Worm (Caenorhabditis elegans) whole organism, L1 larva: ENCODE measurements around the gene Y54G2A.52.
"Not testable (repeated sequence)": the region's sequence is repeated elsewhere in the genome, so short reads cannot be mapped to it uniquely, and the experiment has no call there.

Source experiments
- F16B12.6 ChIP-seq: fragments of 150-350 bp; optimal IDR thresholded peaks from 2 replicates; lab custom pipeline; 2014; ENCODE audit warnings: missing biosample characterization, missing genetic modification characterization
- aly-2 ChIP-seq: fragments of 150-350 bp; optimal IDR thresholded peaks from 2 replicates; lab custom pipeline; 2014; ENCODE audit warnings: missing biosample characterization, missing genetic modification characterization
- blmp-1 ChIP-seq: fragments of 150-350 bp; optimal IDR thresholded peaks from 2 replicates; lab custom pipeline; 2014; ENCODE audit warnings: missing biosample characterization, missing genetic modification characterization
- ceh-82 ChIP-seq, 3 experiments: fragments of 150-350 bp in 1 of 3; sonication (generic microtip) in 2 of 3; optimal IDR thresholded peaks; 2 replicates each; lab custom pipeline; 2014 to 2017; ENCODE audit warnings: missing biosample characterization in 3 of 3, missing genetic modification characterization in 3 of 3
- dpl-1 ChIP-seq, 3 experiments: fragments of 150-350 bp in 2 of 3; sonication (generic microtip) in 1 of 3; optimal IDR thresholded peaks; 2 replicates each; lab custom pipeline; 2014 to 2017; ENCODE audit warnings: missing biosample characterization in 3 of 3, missing genetic modification characterization in 3 of 3, missing genetic modification reagents in 3 of 3
- dsc-1 ChIP-seq: sonication (generic microtip); optimal IDR thresholded peaks from 2 replicates; lab custom pipeline; 2016; ENCODE audit warnings: mild to moderate bottlenecking, missing genetic modification characterization, missing compliant biosample characterization
- efl-1 ChIP-seq, 4 experiments: fragments of 150-350 bp; optimal IDR thresholded peaks in 3 of 4; peaks in 1 of 4; 1 replicate in 1 of 4; 2 replicates in 3 of 4; lab custom pipeline; 2014; ENCODE audit warnings: missing biosample characterization in 2 of 4, missing genetic modification characterization in 2 of 4, missing genetic modification reagents in 2 of 4
- egl-13 ChIP-seq: sonication (generic microtip); optimal IDR thresholded peaks from 2 replicates; lab custom pipeline; 2016; ENCODE audit warnings: missing genotype, missing genetic modification reagents, missing genetic modification characterization, missing compliant biosample characterization
- elt-3 ChIP-seq, 6 experiments: fragments of 150-350 bp in 1 of 6; sonication (generic microtip); optimal IDR thresholded peaks; 2 replicates each; lab custom pipeline; 2017 to 2018; ENCODE audit warnings: missing biosample characterization in 6 of 6, missing genetic modification characterization in 6 of 6, inconsistent platforms in 1 of 6
- ets-5 ChIP-seq: fragments of 200-800 bp; sonication (Bioruptor generic); IDR thresholded peaks from 2 replicates; pipeline ENCODE4 v1.3.6; 2022; ENCODE audit warnings: missing genetic modification characterization, missing compliant biosample characterization
- fkh-10 ChIP-seq: sonication (generic microtip); optimal IDR thresholded peaks from 2 replicates; lab custom pipeline; 2017; ENCODE audit warnings: missing biosample characterization, missing genetic modification reagents, missing genetic modification characterization
- grh-1 ChIP-seq: fragments of 200-800 bp; sonication (Bioruptor generic); IDR thresholded peaks from 2 replicates; pipeline ENCODE4 v1.3.6; 2022; ENCODE audit warnings: missing genetic modification reagents, missing genetic modification characterization, missing compliant biosample characterization
- hlh-4 ChIP-seq: sonication (generic microtip); optimal IDR thresholded peaks from 2 replicates; lab custom pipeline; 2016; ENCODE audit warnings: mild to moderate bottlenecking, missing genetic modification characterization, missing compliant biosample characterization
- isw-1 ChIP-seq: fragments of 200-800 bp; sonication (Bioruptor generic); IDR thresholded peaks from 2 replicates; pipeline ENCODE4 v1.3.6; 2022; ENCODE audit warnings: missing genetic modification characterization, missing compliant biosample characterization
- lin-35 ChIP-seq, 2 experiments: fragments of 150-350 bp; optimal IDR thresholded peaks; 2 replicates each; lab custom pipeline; 2014; ENCODE audit warnings: missing biosample characterization in 2 of 2, missing genetic modification characterization in 2 of 2, missing genetic modification reagents in 2 of 2
- lsy-2 ChIP-seq, 2 experiments: fragments of 150-350 bp; optimal IDR thresholded peaks; 2 replicates each; lab custom pipeline; 2014; ENCODE audit warnings: missing biosample characterization in 2 of 2, missing genetic modification characterization in 2 of 2
- mab-9 ChIP-seq: fragments of 200-800 bp; sonication (Bioruptor generic); IDR thresholded peaks from 2 replicates; pipeline ENCODE4 v1.3.6; 2022; ENCODE audit warnings: missing genetic modification reagents, missing genetic modification characterization, missing compliant biosample characterization
- mdl-1 ChIP-seq, 2 experiments: fragments of 150-350 bp; optimal IDR thresholded peaks; 2 replicates each; lab custom pipeline; 2014 to 2017; ENCODE audit warnings: missing biosample characterization in 2 of 2, missing genetic modification characterization in 2 of 2, inconsistent platforms in 1 of 2
- mep-1 ChIP-seq: fragments of 150-350 bp; optimal IDR thresholded peaks from 2 replicates; lab custom pipeline; 2014; ENCODE audit warnings: missing biosample characterization, missing genetic modification characterization
- nhr-12 ChIP-seq: sonication (generic microtip); optimal IDR thresholded peaks from 2 replicates; lab custom pipeline; 2017; ENCODE audit warnings: missing biosample characterization, missing genetic modification characterization
- nhr-20 ChIP-seq: sonication (generic microtip); optimal IDR thresholded peaks from 2 replicates; lab custom pipeline; 2016; ENCODE audit warnings: mild to moderate bottlenecking, missing genetic modification characterization, missing compliant biosample characterization
- nhr-28 ChIP-seq: fragments of 150-350 bp; optimal IDR thresholded peaks from 2 replicates; lab custom pipeline; 2014; ENCODE audit warnings: missing biosample characterization, missing genetic modification characterization
- nhr-47 ChIP-seq: sonication (generic microtip); optimal IDR thresholded peaks from 2 replicates; lab custom pipeline; 2016; ENCODE audit warnings: mild to moderate bottlenecking, missing genetic modification characterization, moderate library complexity, missing compliant biosample characterization
- nhr-71 ChIP-seq: sonication (generic microtip); optimal IDR thresholded peaks from 2 replicates; lab custom pipeline; 2016; ENCODE audit warnings: mild to moderate bottlenecking, missing genetic modification characterization, moderate library complexity, missing compliant biosample characterization
- nhr-84 ChIP-seq: sonication (generic microtip); optimal IDR thresholded peaks from 2 replicates; lab custom pipeline; 2017; ENCODE audit warnings: missing biosample characterization, missing genetic modification characterization
- nhr-85 ChIP-seq: sonication (generic microtip); peaks from one replicate; lab custom pipeline; 2016; ENCODE audit warnings: missing genetic modification characterization, inconsistent platforms, missing compliant biosample characterization
- nhr-90 ChIP-seq: sonication (generic microtip); optimal IDR thresholded peaks from 2 replicates; lab custom pipeline; 2016; ENCODE audit warnings: mild to moderate bottlenecking, missing genetic modification characterization, missing compliant biosample characterization; ENCODE audit not compliant: poor library complexity
- pqm-1 ChIP-seq: sonication (generic microtip); optimal IDR thresholded peaks from 3 replicates; lab custom pipeline; 2017; ENCODE audit warnings: missing biosample characterization, missing genetic modification characterization
- snu-23 ChIP-seq: sonication (generic microtip); optimal IDR thresholded peaks from 2 replicates; lab custom pipeline; 2016; ENCODE audit warnings: missing genetic modification characterization, missing compliant biosample characterization
- swsn-7 ChIP-seq: sonication (generic microtip); optimal IDR thresholded peaks from 2 replicates; lab custom pipeline; 2016; ENCODE audit warnings: missing genetic modification characterization, missing compliant biosample characterization
- tbx-2 ChIP-seq: sonication (generic microtip); optimal IDR thresholded peaks from 2 replicates; lab custom pipeline; 2016; ENCODE audit warnings: missing genetic modification characterization, missing compliant biosample characterization
- tlp-1 ChIP-seq: fragments of 150-350 bp; optimal IDR thresholded peaks from 2 replicates; lab custom pipeline; 2014; ENCODE audit warnings: missing biosample characterization, missing genetic modification characterization
- xbp-1 ChIP-seq: sonication (generic microtip); optimal IDR thresholded peaks from 2 replicates; lab custom pipeline; 2016; ENCODE audit warnings: missing genetic modification characterization, missing compliant biosample characterization

Gene Y54G2A.52

ce11 chrIV:2799890-2800289 lies 1.4 kb upstream of the Y54G2A.52 start:
- TF ChIP-seq ceh-82 (tag; optimal IDR thresholded peaks at IDR 0.05; lab: Kevin White, UChicago) = no peak
- no peak for TF ChIP-seq efl-1 (optimal IDR thresholded peaks at IDR 0.05; lab: Kevin White, UChicago)
- peak in 1 of 2 experiments; percentile 41 for TF ChIP-seq efl-1 (GFP tag; optimal IDR thresholded peaks at IDR 0.05 in 1 of 2; lab: Kevin White, UChicago)

- peak; percentile 4 for TF ChIP-seq snu-23
- no peak for TF ChIP-seq tlp-1 (tag; lab: Kevin White, UChicago)
These were observed 903 bp upstream of the Y54G2A.52 start, which contains the start of gene Y54G2A.10 for ce11 chrIV:2799389-2799788. TSS of gene Y54G2A.10 (plus strand) at chrIV:2799689.

- TF ChIP-seq efl-1 (optimal IDR thresholded peaks at IDR 0.05; lab: Kevin White, UChicago) = no peak
- peak in 1 of 2 experiments; percentile 25 for TF ChIP-seq efl-1 (GFP tag; optimal IDR thresholded peaks at IDR 0.05 in 1 of 2; lab: Kevin White, UChicago)
- TF ChIP-seq fkh-10 = no peak
These were observed 4.5 kb downstream of the Y54G2A.52 start for ce11 chrIV:2793956-2794355.

- not testable (repeated sequence) for TF ChIP-seq nhr-28 (tag; lab: Kevin White, UChicago); mab-9 (GFP tag; lab: Robert Waterston, UW); nhr-84 (tag; lab: Kevin White, UChicago)
These were observed 10.1 kb downstream of the Y54G2A.52 start, which contains the start of gene atln-1 for ce11 chrIV:2788389-2788788. TSS of gene atln-1 (plus strand) at chrIV:2788689.

- TF ChIP-seq dsc-1 (peak; percentile 15), nhr-20 (tag; lab: Kevin White, UChicago) (peak; percentile 46), F16B12.6 (tag; lab: Kevin White, UChicago) (no peak), mep-1 (tag; lab: Kevin White, UChicago) (peak; percentile 64), mdl-1 (tag; optimal IDR thresholded peaks at IDR 0.05; lab: Kevin White, UChicago) (no peak), grh-1 (GFP tag; lab: Robert Waterston, UW) (0 out of 2 replicates have a peak, but pooled peaks have one; percentile 13), egl-13 (tag; lab: Kevin White, UChicago) (no peak), lsy-2 (tag; optimal IDR thresholded peaks at IDR 0.05; lab: Kevin White, UChicago) (peak; percentile 46 to 57), isw-1 (GFP tag; lab: Robert Waterston, UW) (peak; percentile 27), pqm-1 (tag; lab: Kevin White, UChicago) (no peak), efl-1 (optimal IDR thresholded peaks at IDR 0.05; lab: Kevin White, UChicago) (peak; percentile 69 to 72), efl-1 (GFP tag; optimal IDR thresholded peaks at IDR 0.05 in 1 of 2; lab: Kevin White, UChicago) (peak; percentile 47 to 87), nhr-47 (tag; lab: Kevin White, UChicago) (peak; percentile 54), ceh-82 (tag; optimal IDR thresholded peaks at IDR 0.05; lab: Kevin White, UChicago) (peak; percentile 3 to 46 (median 40)), snu-23 (peak; percentile 68), swsn-7 (tag; lab: Kevin White, UChicago) (peak; percentile 36), nhr-90 (peak; percentile 48), elt-3 (tag; optimal IDR thresholded peaks at IDR 0.05; lab: Kevin White, UChicago) (peak in 1 of 6 experiments; percentile 26), lin-35 (GFP tag; optimal IDR thresholded peaks at IDR 0.05; lab: Kevin White, UChicago) (peak; percentile 45 to 55), dpl-1 (GFP tag; optimal IDR thresholded peaks at IDR 0.05; lab: Kevin White, UChicago) (peak; percentile 37 to 45 (median 43)), nhr-85 (peak; percentile 71), nhr-12 (tag; lab: Kevin White, UChicago) (no peak), tbx-2 (tag; lab: Kevin White, UChicago) (peak; percentile 46), ets-5 (no peak), aly-2 (tag; lab: Kevin White, UChicago) (no peak), blmp-1 (tag; lab: Kevin White, UChicago) (peak; percentile 38), nhr-71 (tag; lab: Kevin White, UChicago) (peak; percentile 68), xbp-1 (tag; lab: Kevin White, UChicago) (peak; percentile 29), hlh-4 (no peak)
These were observed 13.4 kb downstream of the Y54G2A.52 start for ce11 chrIV:2785057-2785456.
